Fruit fly (Drosophila melanogaster) whole organism: ENCODE results near the gene bcn92.

Experiments used
- CG8478 ChIP-seq: fragments of >200 bp; optimal IDR thresholded peaks from 2 replicates; lab custom pipeline; 2018; ENCODE audit warnings: inconsistent platforms
- EcR ChIP-seq, 2 experiments: fragments of >200 bp; optimal IDR thresholded peaks; 2 replicates each; lab custom pipeline; 2017; ENCODE audit warnings: missing biosample characterization in 2 of 2, missing genetic modification characterization in 2 of 2, missing genetic modification reagents in 2 of 2
- pan ChIP-seq: fragments of >200 bp; optimal IDR thresholded peaks from 2 replicates; lab custom pipeline; 2017

DNA sequence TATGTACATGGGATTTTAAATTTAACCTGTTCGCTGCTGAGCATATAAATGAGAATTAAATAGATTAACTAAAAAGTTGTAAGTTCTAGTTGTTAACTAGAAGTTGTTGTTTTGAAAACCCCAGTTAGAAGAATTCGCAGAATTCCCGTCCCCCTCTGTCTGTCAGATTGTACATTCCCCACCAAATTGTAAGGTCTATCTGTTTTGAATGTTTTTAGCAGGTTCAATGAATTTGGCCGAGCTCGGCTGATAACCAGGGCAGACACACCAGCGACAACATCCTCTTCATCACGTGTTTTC is 48.8 kb upstream of the bcn92 start:
- TF ChIP-seq pan (lab: Kevin White, UChicago) (no peak), EcR (GFP tag; optimal IDR thresholded peaks at IDR 0.05; lab: Kevin White, UChicago) (no peak), CG8478 (lab: Kevin White, UChicago) (no peak)
